Fruit fly (Drosophila melanogaster) whole organism, embryonic: ENCODE results near the gene CG13144.

Source experiments
- Atf6 ChIP-seq: fragments of 200-800 bp; sonication (Bioruptor generic); IDR thresholded peaks from 2 replicates; pipeline ENCODE4 v1.3.6; 2022; ENCODE audit warnings: missing biosample characterization, missing genetic modification characterization
- CG10267 ChIP-seq: fragments of 200-800 bp; sonication (Bioruptor generic); optimal IDR thresholded peaks from 2 replicates; lab custom pipeline; 2018; ENCODE audit warnings: missing biosample characterization, mild to moderate bottlenecking, missing genetic modification characterization, moderate library complexity
- CG10321 ChIP-seq: fragments of 200-800 bp; sonication (Bioruptor generic); IDR thresholded peaks from 2 replicates; pipeline ENCODE4 v1.3.6; 2022; ENCODE audit warnings: missing biosample characterization, missing genetic modification characterization
- CG10543 ChIP-seq: fragments of 200-800 bp; sonication (Bioruptor generic); optimal IDR thresholded peaks from 3 replicates; lab custom pipeline; 2017; ENCODE audit warnings: missing biosample characterization, mild to moderate bottlenecking, missing genetic modification characterization, moderate library complexity
- CG10654 ChIP-seq: fragments of 200-800 bp; sonication (Bioruptor generic); optimal IDR thresholded peaks from 2 replicates; lab custom pipeline; 2016; ENCODE audit warnings: missing biosample characterization, missing genetic modification characterization
- CG11085 ChIP-seq: fragments of 200-800 bp; sonication (Bioruptor generic); IDR thresholded peaks from 2 replicates; pipeline ENCODE4 v1.3.6; 2022; ENCODE audit warnings: missing biosample characterization, missing genetic modification characterization
- CG11456 ChIP-seq: fragments of 200-800 bp; sonication (Bioruptor generic); IDR thresholded peaks from 3 replicates; pipeline ENCODE4 v1.3.6; 2022; ENCODE audit warnings: missing biosample characterization, missing genetic modification characterization
- CG13123 ChIP-seq: fragments of 200-800 bp; sonication (Bioruptor generic); optimal IDR thresholded peaks from 2 replicates; lab custom pipeline; 2016; ENCODE audit warnings: missing biosample characterization, missing genetic modification characterization
- CG13624 ChIP-seq: fragments of 200-800 bp; sonication (Bioruptor generic); optimal IDR thresholded peaks from 2 replicates; lab custom pipeline; 2016; ENCODE audit warnings: missing biosample characterization, missing genetic modification characterization
- CG15696 ChIP-seq: fragments of 200-800 bp; sonication (Bioruptor generic); optimal IDR thresholded peaks from 2 replicates; lab custom pipeline; 2019; ENCODE audit warnings: missing biosample characterization, mild to moderate bottlenecking, missing genetic modification characterization, moderate library complexity
- CG1602 ChIP-seq: fragments of 200-800 bp; sonication (Bioruptor generic); optimal IDR thresholded peaks from 3 replicates; lab custom pipeline; 2016; ENCODE audit warnings: missing biosample characterization, missing genetic modification characterization
- CG18764 ChIP-seq: fragments of 200-800 bp; sonication (Bioruptor generic); optimal IDR thresholded peaks from 3 replicates; lab custom pipeline; 2016; ENCODE audit warnings: missing biosample characterization, missing genetic modification characterization
- CG2116 ChIP-seq: fragments of 200-800 bp; sonication (Bioruptor generic); optimal IDR thresholded peaks from 3 replicates; lab custom pipeline; 2018; ENCODE audit warnings: missing biosample characterization, mild to moderate bottlenecking, missing genetic modification characterization
- CG2889 ChIP-seq: fragments of 200-800 bp; sonication (Bioruptor generic); IDR thresholded peaks from 3 replicates; pipeline ENCODE4 v1.3.6; 2022; ENCODE audit warnings: missing biosample characterization, missing genetic modification characterization
- CG6689 ChIP-seq: fragments of 200-800 bp; sonication (Bioruptor generic); IDR thresholded peaks from 2 replicates; pipeline ENCODE4 v1.3.6; 2022; ENCODE audit warnings: missing biosample characterization, missing genetic modification characterization
- CG7839 ChIP-seq: fragments of 200-800 bp; sonication (Bioruptor generic); optimal IDR thresholded peaks from 3 replicates; lab custom pipeline; 2018; ENCODE audit warnings: missing biosample characterization, mild to moderate bottlenecking, missing genetic modification characterization, moderate library complexity
- CG8359 ChIP-seq: fragments of 200-800 bp; sonication (Bioruptor generic); optimal IDR thresholded peaks from 2 replicates; lab custom pipeline; 2017; ENCODE audit warnings: missing biosample characterization, mild to moderate bottlenecking, missing genetic modification characterization, borderline replicate concordance
- CG8765 ChIP-seq: fragments of 200-800 bp; sonication (Bioruptor generic); IDR thresholded peaks from 2 replicates; pipeline ENCODE4 v1.3.6; 2022; ENCODE audit warnings: missing biosample characterization, missing genetic modification characterization
- CG8944 ChIP-seq: fragments of 200-800 bp; sonication (Bioruptor generic); optimal IDR thresholded peaks from 3 replicates; lab custom pipeline; 2016; ENCODE audit warnings: missing biosample characterization, missing genetic modification characterization
- CG9609 ChIP-seq: fragments of 200-800 bp; sonication (Bioruptor generic); optimal IDR thresholded peaks from 3 replicates; lab custom pipeline; 2016; ENCODE audit warnings: missing biosample characterization, missing genetic modification characterization
- CTCF ChIP-seq: fragments of 200-800 bp; sonication (Bioruptor generic); optimal IDR thresholded peaks from 2 replicates; lab custom pipeline; 2017; ENCODE audit warnings: missing biosample characterization, mild to moderate bottlenecking, missing genetic modification characterization, moderate library complexity
- CrebB ChIP-seq: fragments of 200-800 bp; sonication (Bioruptor generic); optimal IDR thresholded peaks from 3 replicates; lab custom pipeline; 2018; ENCODE audit warnings: missing biosample characterization, mild to moderate bottlenecking, missing genetic modification characterization
- Dip2 ChIP-seq: fragments of 200-800 bp; sonication (Bioruptor generic); IDR thresholded peaks from 2 replicates; pipeline ENCODE4 v1.3.6; 2022; ENCODE audit warnings: missing biosample characterization, missing genetic modification characterization
- Dll ChIP-seq: fragments of 200-800 bp; sonication (Bioruptor generic); IDR thresholded peaks from 4 replicates; pipeline ENCODE4 v1.3.6; 2022; ENCODE audit warnings: missing biosample characterization, missing genetic modification characterization; ENCODE audit not compliant: partially characterized antibody
- Gug ChIP-seq: fragments of 200-800 bp; sonication (Bioruptor generic); IDR thresholded peaks from 4 replicates; pipeline ENCODE4 v1.3.6; 2022; ENCODE audit warnings: missing biosample characterization, missing genetic modification characterization
- H15 ChIP-seq: fragments of 200-800 bp; sonication (Bioruptor generic); IDR thresholded peaks from 3 replicates; pipeline ENCODE4 v1.3.6; 2022; ENCODE audit warnings: missing biosample characterization, missing genetic modification characterization
- HmgZ ChIP-seq: fragments of 200-800 bp; sonication (Bioruptor generic); optimal IDR thresholded peaks from 2 replicates; lab custom pipeline; 2018; ENCODE audit warnings: missing biosample characterization, mild to moderate bottlenecking, missing genetic modification characterization
- Hr3 ChIP-seq: fragments of 200-800 bp; sonication (Bioruptor generic); optimal IDR thresholded peaks from 3 replicates; lab custom pipeline; 2016; ENCODE audit warnings: missing biosample characterization, missing genetic modification characterization
- Hr78 ChIP-seq, 2 experiments: fragments of 200-800 bp in 1 of 2; fragments of >200 bp in 1 of 2; sonication (Bioruptor generic) in 1 of 2; optimal IDR thresholded peaks; 2 replicates each; lab custom pipeline; 2017 to 2019; ENCODE audit warnings: missing biosample characterization in 2 of 2, missing genetic modification characterization in 2 of 2, mild to moderate bottlenecking in 1 of 2, moderate library complexity in 1 of 2
- Meics ChIP-seq: fragments of 200-800 bp; sonication (Bioruptor generic); optimal IDR thresholded peaks from 2 replicates; lab custom pipeline; 2017; ENCODE audit warnings: missing biosample characterization, mild to moderate bottlenecking, missing genetic modification characterization
- NC2β ChIP-seq: fragments of 200-800 bp; sonication (Bioruptor generic); optimal IDR thresholded peaks from 2 replicates; lab custom pipeline; 2016; ENCODE audit warnings: missing biosample characterization, missing genetic modification characterization
- Trl ChIP-seq, 3 experiments: fragments of >200 bp in 2 of 3; fragments of 200-800 bp in 1 of 3; sonication (Bioruptor generic) in 1 of 3; optimal IDR thresholded peaks; 2 replicates in 1 of 3; 3 replicates in 2 of 3; lab custom pipeline; 2016 to 2017; ENCODE audit warnings: missing biosample characterization in 1 of 3, missing genetic modification characterization in 1 of 3
- crol ChIP-seq: fragments of 200-800 bp; sonication (Bioruptor generic); IDR thresholded peaks from 2 replicates; pipeline ENCODE4 v1.3.6; 2022; ENCODE audit warnings: missing biosample characterization, missing genetic modification characterization
- dati ChIP-seq: fragments of 200-800 bp; sonication (Bioruptor generic); IDR thresholded peaks from 2 replicates; pipeline ENCODE4 v1.3.6; 2022; ENCODE audit warnings: missing biosample characterization, missing genetic modification characterization
- fd96Cb ChIP-seq: fragments of 200-800 bp; sonication (Bioruptor generic); optimal IDR thresholded peaks from 2 replicates; lab custom pipeline; 2018; ENCODE audit warnings: missing biosample characterization, mild to moderate bottlenecking, missing genetic modification characterization, moderate library complexity
- fru ChIP-seq: fragments of >200 bp; optimal IDR thresholded peaks from 2 replicates; lab custom pipeline; 2017
- lab ChIP-seq: fragments of 200-800 bp; sonication (Bioruptor generic); optimal IDR thresholded peaks from 3 replicates; lab custom pipeline; 2017; ENCODE audit warnings: missing biosample characterization, missing genetic modification characterization, mild to moderate bottlenecking, moderate library complexity, missing genetic modification reagents
- lmd ChIP-seq: fragments of 200-800 bp; sonication (Bioruptor generic); IDR thresholded peaks from 2 replicates; pipeline ENCODE4 v1.3.6; 2022; ENCODE audit warnings: missing biosample characterization, missing genetic modification characterization
- pita ChIP-seq: fragments of 200-800 bp; sonication (Bioruptor generic); optimal IDR thresholded peaks from 2 replicates; lab custom pipeline; 2017; ENCODE audit warnings: missing biosample characterization, mild to moderate bottlenecking, missing genetic modification characterization
- ro ChIP-seq: fragments of 200-800 bp; sonication (Bioruptor generic); IDR thresholded peaks from 2 replicates; pipeline ENCODE4 v1.3.6; 2022; ENCODE audit warnings: missing biosample characterization, missing genetic modification characterization
- sens-2 ChIP-seq: fragments of 200-800 bp; sonication (Bioruptor generic); IDR thresholded peaks from 2 replicates; pipeline ENCODE4 v1.3.6; 2022; ENCODE audit warnings: missing biosample characterization, missing genetic modification characterization
- shn ChIP-seq: fragments of 200-800 bp; sonication (Bioruptor generic); optimal IDR thresholded peaks from 3 replicates; lab custom pipeline; 2016; ENCODE audit warnings: missing biosample characterization, missing genetic modification characterization
- slp2 ChIP-seq: fragments of 200-800 bp; sonication (Bioruptor generic); optimal IDR thresholded peaks from 2 replicates; lab custom pipeline; 2016; ENCODE audit warnings: missing biosample characterization, missing genetic modification characterization
- sr ChIP-seq: fragments of 200-800 bp; sonication (Bioruptor generic); IDR thresholded peaks from 3 replicates; pipeline ENCODE4 v1.3.6; 2022; ENCODE audit warnings: missing biosample characterization, missing genetic modification characterization
- sug ChIP-seq: fragments of 200-800 bp; optimal IDR thresholded peaks from 2 replicates; lab custom pipeline; 2019; ENCODE audit warnings: missing biosample characterization, mild to moderate bottlenecking, missing genetic modification characterization, moderate library complexity
- trem ChIP-seq: fragments of 200-800 bp; optimal IDR thresholded peaks from 3 replicates; lab custom pipeline; 2019; ENCODE audit warnings: missing biosample characterization, mild to moderate bottlenecking, missing genetic modification characterization, moderate library complexity
- twi ChIP-seq: fragments of 200-800 bp; optimal IDR thresholded peaks from 2 replicates; lab custom pipeline; 2019; ENCODE audit warnings: missing biosample characterization, mild to moderate bottlenecking, missing genetic modification characterization, moderate library complexity
- tx ChIP-seq: fragments of 200-800 bp; sonication (Bioruptor generic); optimal IDR thresholded peaks from 2 replicates; lab custom pipeline; 2016; ENCODE audit warnings: missing biosample characterization, missing genetic modification characterization
- wor ChIP-seq: fragments of 200-800 bp; sonication (Bioruptor generic); IDR thresholded peaks from 2 replicates; pipeline ENCODE4 v1.3.6; 2022; ENCODE audit warnings: missing biosample characterization, missing genetic modification characterization
- z ChIP-seq: fragments of 200-800 bp; sonication (Bioruptor generic); IDR thresholded peaks from 3 replicates; pipeline ENCODE4 v1.3.6; 2022; ENCODE audit warnings: missing biosample characterization, missing genetic modification characterization
- zfh1 ChIP-seq: fragments of 200-800 bp; sonication (Bioruptor generic); IDR thresholded peaks from 3 replicates; pipeline ENCODE4 v1.3.6; 2022; ENCODE audit warnings: missing biosample characterization, missing genetic modification characterization

The CG13144 gene

DNA sequence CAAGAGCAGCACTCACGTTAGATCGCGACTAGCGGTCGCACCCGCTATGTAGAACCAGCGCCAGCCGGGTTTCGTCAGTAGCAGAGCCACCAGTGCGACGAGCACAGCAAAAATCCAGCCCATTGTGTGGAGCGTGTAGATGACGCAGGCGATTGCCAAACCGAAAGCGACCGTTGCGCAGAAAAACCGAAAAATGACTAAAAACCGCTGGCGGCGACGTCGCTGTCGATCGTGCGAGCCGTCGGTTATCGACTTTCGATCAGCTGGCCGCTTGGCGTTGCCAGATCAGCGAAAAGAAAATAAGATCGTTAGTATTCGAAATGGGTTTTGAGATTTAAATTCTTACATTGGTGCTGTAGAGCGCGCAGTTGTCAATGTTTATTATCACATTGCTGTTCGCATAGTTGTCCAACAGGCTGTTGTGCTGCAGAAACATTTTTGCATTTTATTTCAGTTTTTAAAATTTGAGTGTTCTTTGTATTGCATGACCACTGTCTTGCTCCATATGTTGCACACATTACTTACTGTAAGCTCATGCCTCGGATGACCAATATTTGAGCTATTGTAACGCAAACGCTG lies 25.3 kb upstream of the CG13144 start (continued):
- TF ChIP-seq zfh1 (GFP tag; lab: Robert Waterston, UW) = peak; percentile 19; the same call in 1 of the 3 replicates
- TF ChIP-seq ro (GFP tag; lab: Robert Waterston, UW) = no peak
- no peak for TF ChIP-seq CG8359 (GFP tag; lab: Kevin White, UChicago)
- TF ChIP-seq CG10321 (GFP tag; lab: Robert Waterston, UW) = no peak
- peak; percentile 68 for TF ChIP-seq sug (tag; lab: Kevin White, UChicago)
- peak; percentile 10 for TF ChIP-seq CG10267
- TF ChIP-seq CG13123 (GFP tag; lab: Kevin White, UChicago) = no peak
- TF ChIP-seq Meics (GFP tag; lab: Kevin White, UChicago) = peak; percentile 38
- TF ChIP-seq wor = peak; percentile 33; the same call in 1 of the 2 replicates
- peak; percentile 57 for TF ChIP-seq CrebB (tag; lab: Kevin White, UChicago)
- TF ChIP-seq HmgZ (tag; lab: Kevin White, UChicago) = peak; percentile 49
- no peak for TF ChIP-seq crol (GFP tag; lab: Robert Waterston, UW)
- no peak for TF ChIP-seq CG8765 (GFP tag; lab: Robert Waterston, UW)
- TF ChIP-seq trem = peak; percentile 8
- no peak for TF ChIP-seq sr
- no peak for TF ChIP-seq Gug
- TF ChIP-seq CG7839 = peak; percentile 22
- TF ChIP-seq H15 (GFP tag; lab: Robert Waterston, UW) = peak; percentile 35; the same call in 1 of the 3 replicates
- TF ChIP-seq CG18764 = peak; percentile 4
- peak in 1 of 2 experiments; percentile 22 for TF ChIP-seq Hr78 (GFP tag; optimal IDR thresholded peaks at IDR 0.05; lab: Kevin White, UChicago)
- TF ChIP-seq CG8944 (GFP tag; lab: Kevin White, UChicago) = peak; percentile 13
- TF ChIP-seq Hr3 (GFP tag; lab: Kevin White, UChicago) = peak; percentile 4
- TF ChIP-seq CG2116 = peak; percentile 59
- TF ChIP-seq sens-2 (GFP tag; lab: Robert Waterston, UW) = no peak
- TF ChIP-seq CG9609 (GFP tag; lab: Kevin White, UChicago) = peak; percentile 28
- TF ChIP-seq CG15696 (tag; lab: Kevin White, UChicago) = peak; percentile 17
- no peak for TF ChIP-seq CG11085 (GFP tag; lab: Robert Waterston, UW)
- TF ChIP-seq CG1602 (GFP tag; lab: Kevin White, UChicago) = no peak
- peak; percentile 50 for TF ChIP-seq lmd (GFP tag; lab: Robert Waterston, UW)
- TF ChIP-seq CG10543 = peak; percentile 74
- peak; percentile 36; the same call in 1 of the 2 replicates for TF ChIP-seq CG6689 (GFP tag; lab: Robert Waterston, UW)
- TF ChIP-seq Dll (GFP tag; lab: Robert Waterston, UW) = no peak
- TF ChIP-seq Dip2 (GFP tag; lab: Robert Waterston, UW) = 0 out of 2 replicates have a peak, but pooled peaks have one; percentile 5
- no peak for TF ChIP-seq CG10654 (GFP tag; lab: Kevin White, UChicago)
- no peak for TF ChIP-seq CG2889 (GFP tag; lab: Robert Waterston, UW)
- TF ChIP-seq NC2β (GFP tag; lab: Kevin White, UChicago) = peak; percentile 1
- TF ChIP-seq tx (GFP tag; lab: Kevin White, UChicago) = no peak
- no peak for TF ChIP-seq twi
- TF ChIP-seq CTCF = peak; percentile 40
- TF ChIP-seq z = peak; percentile 52; the same call in 1 of the 3 replicates
- peak; percentile 71; the same call in 1 of the 2 replicates for TF ChIP-seq Atf6 (GFP tag; lab: Robert Waterston, UW)
- no peak for TF ChIP-seq Trl (optimal IDR thresholded peaks at IDR 0.05; lab: Kevin White, UChicago)
- TF ChIP-seq Trl (GFP tag; optimal IDR thresholded peaks at IDR 0.05; lab: Kevin White, UChicago) = peak; percentile 20
- peak; percentile 63; the same call in 1 of the 3 replicates for TF ChIP-seq CG11456 (GFP tag; lab: Robert Waterston, UW)
- no peak for TF ChIP-seq fd96Cb (tag; lab: Kevin White, UChicago)
- TF ChIP-seq dati (GFP tag; lab: Robert Waterston, UW) = no peak
- TF ChIP-seq shn (GFP tag; lab: Kevin White, UChicago) = no peak
- TF ChIP-seq slp2 (GFP tag; lab: Kevin White, UChicago) = peak; percentile 7
- peak; percentile 70 for TF ChIP-seq lab (GFP tag; lab: Kevin White, UChicago)
- peak; percentile 60 for TF ChIP-seq CG13624 (GFP tag; lab: Kevin White, UChicago)
- TF ChIP-seq fru = no peak
- no peak for TF ChIP-seq pita (GFP tag; lab: Kevin White, UChicago)
